Fruit fly (Drosophila melanogaster) S2 (cell line): ENCODE measurements around the gene stet.

Source experiments
- CG8478 ChIP-seq: fragments of >200 bp; optimal IDR thresholded peaks from 2 replicates; lab custom pipeline; 2018
- CTCF ChIP-seq, 2 experiments: fragments of >200 bp; optimal IDR thresholded peaks; 2 replicates each; lab custom pipeline; 2018

- TF ChIP-seq CG8478 (lab: Kevin White, UChicago), result no peak
- no peak for TF ChIP-seq CTCF (optimal IDR thresholded peaks at IDR 0.05; lab: Kevin White, UChicago)
Observed at dm6 chr3L:1431489-1432053, 57.8 kb downstream of the stet start.
